Fruit fly (Drosophila melanogaster) whole organism, adult: ENCODE data around the gene CG14277.

Source experiments
- CG11617 ChIP-seq: fragments of 200-800 bp; sonication (Bioruptor generic); optimal IDR thresholded peaks from 2 replicates; lab custom pipeline; 2017; ENCODE audit warnings: mild to moderate bottlenecking, missing biosample characterization, missing genetic modification reagents, missing genetic modification characterization
- CG12768 ChIP-seq: fragments of 200-800 bp; sonication (Bioruptor generic); optimal IDR thresholded peaks from 2 replicates; lab custom pipeline; 2017; ENCODE audit warnings: missing biosample characterization, missing genetic modification characterization, mild to moderate bottlenecking, moderate library complexity, missing genetic modification reagents
- CG14711 ChIP-seq: fragments of 200-800 bp; sonication (Bioruptor generic); optimal IDR thresholded peaks from 2 replicates; lab custom pipeline; 2018; ENCODE audit warnings: missing biosample characterization, mild to moderate bottlenecking, missing genetic modification characterization, moderate library complexity
- CG7101 ChIP-seq: fragments of 200-800 bp; sonication (Bioruptor generic); optimal IDR thresholded peaks from 2 replicates; lab custom pipeline; 2018; ENCODE audit warnings: missing biosample characterization, mild to moderate bottlenecking, missing genetic modification characterization, moderate library complexity
- Crg-1 ChIP-seq: fragments of 200-800 bp; sonication (Bioruptor generic); optimal IDR thresholded peaks from 2 replicates; lab custom pipeline; 2016; ENCODE audit warnings: missing biosample characterization, missing genetic modification characterization
- Hr96 ChIP-seq: fragments of 200-800 bp; sonication (Bioruptor generic); optimal IDR thresholded peaks from 2 replicates; lab custom pipeline; 2016; ENCODE audit warnings: missing biosample characterization, missing genetic modification characterization
- Mnt ChIP-seq: fragments of 200-800 bp; sonication (Bioruptor generic); optimal IDR thresholded peaks from 2 replicates; lab custom pipeline; 2016; ENCODE audit warnings: missing biosample characterization, mild to moderate bottlenecking, missing genetic modification characterization
- cnc ChIP-seq, 2 experiments: fragments of >200 bp; optimal IDR thresholded peaks; 2 replicates each; lab custom pipeline; 2017
- kay ChIP-seq: fragments of 200-800 bp; sonication (Bioruptor generic); peaks from one replicate; lab custom pipeline; 2016; ENCODE audit warnings: missing biosample characterization, missing genetic modification characterization, borderline replicate concordance
- pad ChIP-seq: fragments of 200-800 bp; sonication (Bioruptor generic); optimal IDR thresholded peaks from 3 replicates; lab custom pipeline; 2017; ENCODE audit warnings: missing biosample characterization, missing genetic modification characterization, mild to moderate bottlenecking, moderate library complexity, missing genetic modification reagents
- toe ChIP-seq: fragments of 200-800 bp; sonication (Bioruptor generic); optimal IDR thresholded peaks from 2 replicates; lab custom pipeline; 2016; ENCODE audit warnings: missing biosample characterization, missing genetic modification characterization

DNA sequence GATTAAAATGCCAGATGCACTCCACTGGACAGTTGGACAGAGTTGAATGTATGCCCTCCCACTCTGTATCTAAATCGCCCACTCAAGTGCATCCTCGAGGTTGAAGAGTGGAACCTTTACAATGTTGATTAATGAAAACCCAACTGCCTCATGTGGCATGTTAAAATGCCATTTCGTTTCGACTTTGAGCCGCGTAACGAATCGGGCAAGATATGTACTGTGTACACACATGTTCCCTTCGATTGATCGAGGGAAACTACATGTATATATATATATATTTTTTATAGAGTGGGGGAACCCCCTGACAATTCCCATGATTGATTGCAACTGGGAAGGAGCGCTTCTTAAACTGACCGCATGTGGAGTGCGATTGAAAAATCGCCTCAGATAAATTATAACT, 45.8 kb downstream of the CG14277 start:
- TF ChIP-seq cnc (optimal IDR thresholded peaks at IDR 0.05; lab: Kevin White, UChicago), result no peak
- TF ChIP-seq CG11617, result no peak
- TF ChIP-seq CG7101 (tag; lab: Kevin White, UChicago), result no peak
- no peak for TF ChIP-seq toe (GFP tag; lab: Kevin White, UChicago)
- no peak for TF ChIP-seq kay (GFP tag; lab: Kevin White, UChicago)
- no peak for TF ChIP-seq CG14711 (tag; lab: Kevin White, UChicago)
- TF ChIP-seq Crg-1 (GFP tag; lab: Kevin White, UChicago), result no peak
- no peak for TF ChIP-seq Mnt (GFP tag; lab: Kevin White, UChicago)
- no peak for TF ChIP-seq pad (GFP tag; lab: Kevin White, UChicago)
- TF ChIP-seq CG12768, result no peak
- TF ChIP-seq Hr96, result no peak
